Worm (Caenorhabditis elegans) whole organism, midembryonic: ENCODE data around the gene H12D21.10.

ENCODE experiments used
- T22C8.4 ChIP-seq: fragments of 200-800 bp; sonication (Bioruptor generic); IDR thresholded peaks from 2 replicates; pipeline ENCODE4 v1.3.6; 2022; ENCODE audit warnings: missing genetic modification characterization, missing compliant biosample characterization
- cog-1 ChIP-seq: sonication (generic microtip); optimal IDR thresholded peaks from 2 replicates; lab custom pipeline; 2016; ENCODE audit warnings: missing genetic modification characterization, missing compliant biosample characterization
- flt-1 ChIP-seq: fragments of 200-800 bp; sonication (Bioruptor generic); IDR thresholded peaks from 2 replicates; pipeline ENCODE4 v1.3.6; 2022; ENCODE audit warnings: missing genetic modification characterization, missing compliant biosample characterization
- klf-2 ChIP-seq: fragments of 200-800 bp; sonication (Bioruptor generic); conservative IDR thresholded peaks from 2 replicates; pipeline ENCODE4 v1.3.6; 2022; ENCODE audit warnings: missing genetic modification reagents, missing genetic modification characterization, missing compliant biosample characterization
- med-1 ChIP-seq: sonication (generic microtip); optimal IDR thresholded peaks from 2 replicates; lab custom pipeline; 2017; ENCODE audit warnings: missing genetic modification characterization, mild to moderate bottlenecking, missing compliant biosample characterization, antibody characterized with exemption, missing genetic modification reagents; ENCODE audit not compliant: insufficient read depth
- ref-1 ChIP-seq: fragments of 200-800 bp; sonication (Bioruptor generic); conservative IDR thresholded peaks from 2 replicates; pipeline ENCODE4 v1.3.6; 2022; ENCODE audit warnings: missing genetic modification reagents, missing genetic modification characterization, missing compliant biosample characterization
- tab-1 ChIP-seq: fragments of 200-800 bp; sonication (Bioruptor generic); IDR thresholded peaks from 2 replicates; pipeline ENCODE4 v1.3.6; 2022; ENCODE audit warnings: missing genetic modification characterization, missing compliant biosample characterization
- ztf-23 ChIP-seq: fragments of 200-800 bp; sonication (Bioruptor generic); IDR thresholded peaks from 2 replicates; pipeline ENCODE4 v1.3.6; 2022; ENCODE audit warnings: missing genetic modification reagents, missing genetic modification characterization, missing compliant biosample characterization
- ztf-29 ChIP-seq: fragments of 200-800 bp; sonication (Bioruptor generic); IDR thresholded peaks from 2 replicates; pipeline ENCODE4 v1.3.6; 2022; ENCODE audit warnings: missing genetic modification reagents, missing genetic modification characterization, missing compliant biosample characterization

DNA sequence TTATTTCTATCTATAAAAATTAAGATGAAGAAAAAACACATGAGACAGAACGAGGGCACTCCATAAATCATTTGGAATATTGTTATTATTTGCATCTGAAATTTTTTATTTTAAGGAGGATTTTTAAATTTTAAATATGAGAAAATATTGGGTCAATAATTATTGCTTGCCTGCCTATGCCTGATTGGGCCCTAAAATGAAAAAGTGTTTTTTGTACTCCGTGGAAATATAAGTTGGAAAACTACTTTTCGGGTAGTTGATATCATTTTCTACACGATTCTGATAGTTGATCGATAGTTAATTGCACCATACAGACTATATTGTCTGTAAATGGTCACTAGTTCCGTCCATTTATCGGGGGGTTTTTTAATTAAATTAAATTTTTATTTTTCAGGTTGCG, 28.6 kb downstream of the H12D21.10 start, which contains the start of gene srg-55:
- TF ChIP-seq T22C8.4 (GFP tag; lab: Robert Waterston, UW) (no peak), cog-1 (tag; lab: Kevin White, UChicago) (no peak), tab-1 (GFP tag; lab: Robert Waterston, UW) (no peak), ztf-23 (GFP tag; lab: Robert Waterston, UW) (no peak), ztf-29 (no peak), flt-1 (GFP tag; lab: Robert Waterston, UW) (no peak), klf-2 (no peak), ref-1 (GFP tag; lab: Robert Waterston, UW) (no peak), med-1 (GFP tag; lab: Kevin White, UChicago) (no peak)
